Worm (Caenorhabditis elegans) whole organism, midembryonic: ENCODE data around the gene lury-1.

Experiments
- T22C8.4 ChIP-seq: fragments of 200-800 bp; sonication (Bioruptor generic); IDR thresholded peaks from 2 replicates; pipeline ENCODE4 v1.3.6; 2022; ENCODE audit warnings: missing genetic modification characterization, missing compliant biosample characterization
- cog-1 ChIP-seq: sonication (generic microtip); optimal IDR thresholded peaks from 2 replicates; lab custom pipeline; 2016; ENCODE audit warnings: missing genetic modification characterization, missing compliant biosample characterization
- flt-1 ChIP-seq: fragments of 200-800 bp; sonication (Bioruptor generic); IDR thresholded peaks from 2 replicates; pipeline ENCODE4 v1.3.6; 2022; ENCODE audit warnings: missing genetic modification characterization, missing compliant biosample characterization
- klf-2 ChIP-seq: fragments of 200-800 bp; sonication (Bioruptor generic); conservative IDR thresholded peaks from 2 replicates; pipeline ENCODE4 v1.3.6; 2022; ENCODE audit warnings: missing genetic modification reagents, missing genetic modification characterization, missing compliant biosample characterization
- med-1 ChIP-seq: sonication (generic microtip); optimal IDR thresholded peaks from 2 replicates; lab custom pipeline; 2017; ENCODE audit warnings: missing genetic modification characterization, mild to moderate bottlenecking, missing compliant biosample characterization, antibody characterized with exemption, missing genetic modification reagents; ENCODE audit not compliant: insufficient read depth
- ref-1 ChIP-seq: fragments of 200-800 bp; sonication (Bioruptor generic); conservative IDR thresholded peaks from 2 replicates; pipeline ENCODE4 v1.3.6; 2022; ENCODE audit warnings: missing genetic modification reagents, missing genetic modification characterization, missing compliant biosample characterization
- tab-1 ChIP-seq: fragments of 200-800 bp; sonication (Bioruptor generic); IDR thresholded peaks from 2 replicates; pipeline ENCODE4 v1.3.6; 2022; ENCODE audit warnings: missing genetic modification characterization, missing compliant biosample characterization
- ztf-23 ChIP-seq: fragments of 200-800 bp; sonication (Bioruptor generic); IDR thresholded peaks from 2 replicates; pipeline ENCODE4 v1.3.6; 2022; ENCODE audit warnings: missing genetic modification reagents, missing genetic modification characterization, missing compliant biosample characterization
- ztf-29 ChIP-seq: fragments of 200-800 bp; sonication (Bioruptor generic); IDR thresholded peaks from 2 replicates; pipeline ENCODE4 v1.3.6; 2022; ENCODE audit warnings: missing genetic modification reagents, missing genetic modification characterization, missing compliant biosample characterization

Gene lury-1

ce11 chrIII:12230195-12230594 is 44.0 kb downstream of the lury-1 start:
- TF ChIP-seq med-1 (GFP tag; lab: Kevin White, UChicago) (no peak), ztf-29 (GFP tag; lab: Robert Waterston, UW) (no peak), klf-2 (GFP tag; lab: Robert Waterston, UW) (no peak), ztf-23 (no peak), ref-1 (no peak), tab-1 (GFP tag; lab: Robert Waterston, UW) (no peak)

ce11 chrIII:12231539-12231938 is 45.3 kb downstream of the lury-1 start:
- TF ChIP-seq ref-1 (no peak), ztf-23 (no peak), flt-1 (GFP tag; lab: Robert Waterston, UW) (no peak), cog-1 (no peak), tab-1 (GFP tag; lab: Robert Waterston, UW) (no peak), T22C8.4 (GFP tag; lab: Robert Waterston, UW) (no peak), med-1 (GFP tag; lab: Kevin White, UChicago) (no peak), klf-2 (GFP tag; lab: Robert Waterston, UW) (no peak), ztf-29 (GFP tag; lab: Robert Waterston, UW) (no peak)

ce11 chrIII:12233493-12233892 is 47.3 kb downstream of the lury-1 start:
- TF ChIP-seq tab-1 (GFP tag; lab: Robert Waterston, UW): no peak
- TF ChIP-seq ztf-29 (GFP tag; lab: Robert Waterston, UW): no peak
- no peak for TF ChIP-seq T22C8.4 (GFP tag; lab: Robert Waterston, UW)
- no peak for TF ChIP-seq ref-1
- TF ChIP-seq med-1 (GFP tag; lab: Kevin White, UChicago): no peak
- TF ChIP-seq flt-1 (GFP tag; lab: Robert Waterston, UW): no peak
- no peak for TF ChIP-seq klf-2 (GFP tag; lab: Robert Waterston, UW)
- TF ChIP-seq ztf-23: no peak
- TF ChIP-seq cog-1: no peak

- TF ChIP-seq T22C8.4 (GFP tag; lab: Robert Waterston, UW) (no peak), ztf-29 (GFP tag; lab: Robert Waterston, UW) (no peak), tab-1 (GFP tag; lab: Robert Waterston, UW) (no peak), ref-1 (no peak), ztf-23 (no peak), flt-1 (GFP tag; lab: Robert Waterston, UW) (no peak), klf-2 (GFP tag; lab: Robert Waterston, UW) (no peak), cog-1 (no peak), med-1 (GFP tag; lab: Kevin White, UChicago) (no peak)
These were observed 49.1 kb downstream of the lury-1 start for ce11 chrIII:12235359-12235758.

ce11 chrIII:12235914-12236313 is 49.7 kb downstream of the lury-1 start, which contains the start of the genes grl-15 and fbxa-89:
Gene grl-15, minus strand, starts transcription at chrIII:12236014.
Gene fbxa-89, plus strand, starts transcription at chrIII:12236184.
- TF ChIP-seq cog-1 (no peak), ztf-23 (no peak), klf-2 (GFP tag; lab: Robert Waterston, UW) (no peak), flt-1 (GFP tag; lab: Robert Waterston, UW) (no peak), ztf-29 (GFP tag; lab: Robert Waterston, UW) (no peak), med-1 (GFP tag; lab: Kevin White, UChicago) (no peak), ref-1 (no peak)
